Worm (Caenorhabditis elegans): ENCODE results near the gene col-186.

ce11 chrX:15982630-15983029 is 31.3 kb downstream of the col-186 start, which contains the start of gene C09G1.2:
- TF ChIP-seq T22C8.4 (GFP tag; IDR thresholded peaks at IDR 0.05): no peak
- TF ChIP-seq med-1 (GFP tag; optimal IDR thresholded peaks at IDR 0.05; ENCODE audit: insufficient read depth): no peak
- TF ChIP-seq cog-1 (tag; optimal IDR thresholded peaks at IDR 0.05): no peak
- no peak for TF ChIP-seq ref-1 (GFP tag; conservative IDR thresholded peaks at IDR 0.05)
- TF ChIP-seq ztf-23 (GFP tag; IDR thresholded peaks at IDR 0.05): no peak
- TF ChIP-seq klf-2 (GFP tag; conservative IDR thresholded peaks at IDR 0.05): no peak
